Fruit fly (Drosophila melanogaster) whole organism, embryonic: ENCODE data around the gene CG42540.
A peak's percentile ranks its signal among the peaks of the same experiment; 100 is the strongest.

Source experiments
- CG10543 ChIP-seq: fragments of 200-800 bp; sonication (Bioruptor generic); optimal IDR thresholded peaks from 3 replicates; lab custom pipeline; 2017; ENCODE audit warnings: missing biosample characterization, mild to moderate bottlenecking, missing genetic modification characterization, moderate library complexity
- CG31365 ChIP-seq: fragments of 200-800 bp; sonication (Bioruptor generic); optimal IDR thresholded peaks from 2 replicates; lab custom pipeline; 2018; ENCODE audit warnings: missing biosample characterization, mild to moderate bottlenecking, missing genetic modification characterization
- CG34422 ChIP-seq: fragments of 200-800 bp; sonication (Bioruptor generic); IDR thresholded peaks from 3 replicates; pipeline ENCODE4 v1.3.6; 2022; ENCODE audit warnings: missing biosample characterization, missing genetic modification characterization
- D ChIP-seq, 2 experiments: fragments of 200-800 bp in 1 of 2; fragments of >200 bp in 1 of 2; sonication (Bioruptor generic) in 1 of 2; optimal IDR thresholded peaks; 2 replicates in 1 of 2; 3 replicates in 1 of 2; lab custom pipeline; 2017; ENCODE audit warnings: mild to moderate bottlenecking in 1 of 2, missing biosample characterization in 1 of 2, missing genetic modification characterization in 1 of 2, missing genetic modification reagents in 1 of 2
- Rfx ChIP-seq: fragments of 200-800 bp; sonication (Bioruptor generic); IDR thresholded peaks from 2 replicates; pipeline ENCODE4 v1.3.6; 2022; ENCODE audit warnings: missing biosample characterization, missing genetic modification characterization
- da ChIP-seq: fragments of 200-800 bp; sonication (Bioruptor generic); optimal IDR thresholded peaks from 2 replicates; lab custom pipeline; 2016; ENCODE audit warnings: missing biosample characterization, missing genetic modification characterization
- gcm ChIP-seq: fragments of 200-800 bp; sonication (Bioruptor generic); optimal IDR thresholded peaks from 2 replicates; lab custom pipeline; 2019; ENCODE audit warnings: missing biosample characterization, mild to moderate bottlenecking, missing genetic modification characterization, moderate library complexity
- hb ChIP-seq: fragments of 200-800 bp; sonication (Bioruptor generic); IDR thresholded peaks from 3 replicates; pipeline ENCODE4 v1.3.6; 2022; ENCODE audit warnings: missing biosample characterization, missing genetic modification characterization; ENCODE audit not compliant: partially characterized antibody
- lbe ChIP-seq: fragments of 200-800 bp; sonication (Bioruptor generic); optimal IDR thresholded peaks from 2 replicates; lab custom pipeline; 2016; ENCODE audit warnings: missing biosample characterization, mild to moderate bottlenecking, missing genetic modification characterization

- no peak for TF ChIP-seq da (GFP tag; lab: Kevin White, UChicago)
- TF ChIP-seq CG34422 (GFP tag; lab: Robert Waterston, UW): no peak
- TF ChIP-seq Rfx (GFP tag; lab: Robert Waterston, UW): no peak
- peak; percentile 43; the same call in 1 of the 3 replicates for TF ChIP-seq hb (GFP tag; lab: Robert Waterston, UW)
- TF ChIP-seq lbe (GFP tag; lab: Kevin White, UChicago): no peak
- TF ChIP-seq D (optimal IDR thresholded peaks at IDR 0.05; lab: Kevin White, UChicago): no peak
- no peak for TF ChIP-seq D (GFP tag; optimal IDR thresholded peaks at IDR 0.05; lab: Kevin White, UChicago)
- TF ChIP-seq gcm: no peak
- TF ChIP-seq CG31365 (tag; lab: Kevin White, UChicago): no peak
- TF ChIP-seq CG10543: no peak
These were observed 63.8 kb downstream of the CG42540 start for dm6 chr3L:4619497-4620211.
